Fruit fly (Drosophila melanogaster): ENCODE results near the gene pug.

- TF ChIP-seq OdsH (GFP tag; optimal IDR thresholded peaks at IDR 0.05): no peak
- no peak for TF ChIP-seq Lpt (GFP tag; optimal IDR thresholded peaks at IDR 0.05)
- peak; percentile 41 for TF ChIP-seq CG31627 (GFP tag; optimal IDR thresholded peaks at IDR 0.05)
- TF ChIP-seq CG16779 (tag; optimal IDR thresholded peaks at IDR 0.05): no peak
- peak; percentile 46 for TF ChIP-seq Hr39 (GFP tag; optimal IDR thresholded peaks at IDR 0.05)
- TF ChIP-seq CG34406 (GFP tag; optimal IDR thresholded peaks at IDR 0.05): no peak
Measured at dm6 chr3R:10648556-10649181, 47.7 kb upstream of the pug start.
